Fruit fly (Drosophila melanogaster) whole organism, embryonic: ENCODE data around the gene CG11030.

Experiments used
- BtbVII ChIP-seq: fragments of 200-800 bp; sonication (Bioruptor generic); optimal IDR thresholded peaks from 3 replicates; lab custom pipeline; 2017; ENCODE audit warnings: missing biosample characterization, mild to moderate bottlenecking, missing genetic modification characterization
- CG10543 ChIP-seq: fragments of 200-800 bp; sonication (Bioruptor generic); optimal IDR thresholded peaks from 3 replicates; lab custom pipeline; 2017; ENCODE audit warnings: missing biosample characterization, mild to moderate bottlenecking, missing genetic modification characterization, moderate library complexity
- CG13624 ChIP-seq: fragments of 200-800 bp; sonication (Bioruptor generic); optimal IDR thresholded peaks from 2 replicates; lab custom pipeline; 2016; ENCODE audit warnings: missing biosample characterization, missing genetic modification characterization
- CG4617 ChIP-seq: fragments of 200-800 bp; sonication (Bioruptor generic); optimal IDR thresholded peaks from 3 replicates; lab custom pipeline; 2016; ENCODE audit warnings: missing biosample characterization, missing genetic modification characterization, borderline replicate concordance
- CG7963 ChIP-seq: fragments of 200-800 bp; sonication (Bioruptor generic); IDR thresholded peaks from 3 replicates; pipeline ENCODE4 v1.3.6; 2022; ENCODE audit warnings: missing biosample characterization, missing genetic modification characterization; ENCODE audit not compliant: partially characterized antibody
- Dref ChIP-seq: fragments of 200-800 bp; sonication (Bioruptor generic); IDR thresholded peaks from 2 replicates; pipeline ENCODE4 v1.3.6; 2022; ENCODE audit warnings: missing biosample characterization, missing genetic modification characterization
- MBD-R2 ChIP-seq: fragments of 200-800 bp; sonication (Bioruptor generic); IDR thresholded peaks from 2 replicates; pipeline ENCODE4 v1.3.6; 2022; ENCODE audit warnings: missing biosample characterization, missing genetic modification characterization
- Mad ChIP-seq: fragments of 200-800 bp; sonication (Bioruptor generic); optimal IDR thresholded peaks from 2 replicates; lab custom pipeline; 2016; ENCODE audit warnings: missing biosample characterization, missing genetic modification characterization
- Max ChIP-seq: fragments of 200-800 bp; sonication (Bioruptor generic); optimal IDR thresholded peaks from 2 replicates; lab custom pipeline; 2016; ENCODE audit warnings: missing biosample characterization, mild to moderate bottlenecking, missing genetic modification characterization
- Taf1 ChIP-seq: fragments of 200-800 bp; sonication (Bioruptor generic); IDR thresholded peaks from 2 replicates; pipeline ENCODE4 v1.3.6; 2022; ENCODE audit warnings: missing biosample characterization, missing genetic modification characterization
- ash1 ChIP-seq: fragments of 200-800 bp; sonication (Bioruptor generic); optimal IDR thresholded peaks from 2 replicates; lab custom pipeline; 2018; ENCODE audit warnings: missing biosample characterization, mild to moderate bottlenecking, missing genetic modification characterization
- her ChIP-seq: fragments of 200-800 bp; sonication (Bioruptor generic); optimal IDR thresholded peaks from 2 replicates; lab custom pipeline; 2016; ENCODE audit warnings: missing biosample characterization, missing genetic modification characterization
- tna ChIP-seq: fragments of 200-800 bp; sonication (Bioruptor generic); IDR thresholded peaks from 2 replicates; pipeline ENCODE4 v1.3.6; 2022; ENCODE audit warnings: missing biosample characterization, missing genetic modification characterization; ENCODE audit not compliant: partially characterized antibody

DNA sequence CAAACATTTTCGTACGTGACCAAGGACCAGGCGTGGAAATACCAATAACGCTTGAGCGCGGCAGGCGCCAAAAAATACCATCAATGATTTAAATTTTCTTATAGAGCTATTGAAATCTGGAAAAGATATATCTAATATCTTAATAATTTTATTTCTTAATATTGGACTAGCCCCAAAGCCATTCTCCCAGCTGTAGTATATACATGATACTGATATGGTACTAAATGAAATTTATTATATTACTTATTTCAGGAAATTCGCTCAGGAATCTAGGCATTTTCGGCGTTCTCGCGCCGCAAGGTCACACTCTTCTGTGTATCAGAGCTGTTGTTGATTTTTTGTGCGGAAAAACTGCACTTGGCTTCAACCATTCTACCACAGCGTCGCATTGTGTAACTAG is 77.5 kb downstream of the CG11030 start, which contains the start of the genes CG14005 and CG7239:
- TF ChIP-seq MBD-R2 (GFP tag; lab: Robert Waterston, UW) (peak; percentile 51), her (no peak), BtbVII (GFP tag; lab: Kevin White, UChicago) (no peak), CG4617 (GFP tag; lab: Kevin White, UChicago) (peak; percentile 56), CG10543 (GFP tag; lab: Kevin White, UChicago) (no peak), Mad (GFP tag; lab: Kevin White, UChicago) (no peak), tna (GFP tag; lab: Robert Waterston, UW) (no peak), CG7963 (GFP tag; lab: Robert Waterston, UW) (no peak), CG13624 (GFP tag; lab: Kevin White, UChicago) (no peak), Taf1 (GFP tag; lab: Robert Waterston, UW) (no peak), Max (peak; percentile 0), Dref (GFP tag; lab: Robert Waterston, UW) (no peak), ash1 (no peak)
